Fruit fly (Drosophila melanogaster): Measurements from ENCODE around the gene CG4408.

The CG4408 gene

DNA sequence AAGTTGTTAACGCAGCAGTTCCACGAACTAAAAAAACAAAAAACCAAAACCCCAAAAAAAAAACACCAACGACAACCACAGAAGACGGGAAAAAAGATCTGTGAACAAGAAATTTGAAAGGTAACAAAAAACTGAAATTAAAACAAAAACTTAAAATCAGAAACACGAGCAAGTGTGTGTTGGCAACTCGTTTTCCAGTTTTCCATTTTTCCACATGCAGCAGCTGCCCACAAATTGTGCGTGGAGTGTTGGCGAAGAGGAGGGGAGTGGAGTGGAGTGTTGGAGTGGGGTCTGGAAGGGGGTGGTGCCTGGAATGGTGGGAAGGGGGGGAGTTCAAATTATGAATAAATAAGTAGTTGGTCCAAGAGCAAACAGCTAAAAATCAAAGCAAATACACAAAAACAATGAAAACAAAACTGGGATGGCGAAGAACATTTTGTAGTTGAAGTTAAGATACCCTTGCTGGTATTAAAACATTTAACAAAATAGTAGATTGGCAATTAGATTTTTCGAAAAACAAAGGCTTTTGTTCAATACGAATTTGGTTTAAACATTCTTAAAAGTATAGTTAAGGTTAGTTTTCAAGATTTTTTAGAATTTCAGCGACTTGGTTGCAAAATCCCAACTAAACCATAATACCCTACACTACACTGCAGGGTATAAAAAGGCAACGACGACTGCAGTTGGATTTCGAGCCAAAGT is 29.9 kb downstream of the CG4408 start:
- TF ChIP-seq Hr96 (GFP tag; optimal IDR thresholded peaks at IDR 0.05), result no peak
- TF ChIP-seq CG7101 (tag; optimal IDR thresholded peaks at IDR 0.05), result peak; percentile 9

DNA sequence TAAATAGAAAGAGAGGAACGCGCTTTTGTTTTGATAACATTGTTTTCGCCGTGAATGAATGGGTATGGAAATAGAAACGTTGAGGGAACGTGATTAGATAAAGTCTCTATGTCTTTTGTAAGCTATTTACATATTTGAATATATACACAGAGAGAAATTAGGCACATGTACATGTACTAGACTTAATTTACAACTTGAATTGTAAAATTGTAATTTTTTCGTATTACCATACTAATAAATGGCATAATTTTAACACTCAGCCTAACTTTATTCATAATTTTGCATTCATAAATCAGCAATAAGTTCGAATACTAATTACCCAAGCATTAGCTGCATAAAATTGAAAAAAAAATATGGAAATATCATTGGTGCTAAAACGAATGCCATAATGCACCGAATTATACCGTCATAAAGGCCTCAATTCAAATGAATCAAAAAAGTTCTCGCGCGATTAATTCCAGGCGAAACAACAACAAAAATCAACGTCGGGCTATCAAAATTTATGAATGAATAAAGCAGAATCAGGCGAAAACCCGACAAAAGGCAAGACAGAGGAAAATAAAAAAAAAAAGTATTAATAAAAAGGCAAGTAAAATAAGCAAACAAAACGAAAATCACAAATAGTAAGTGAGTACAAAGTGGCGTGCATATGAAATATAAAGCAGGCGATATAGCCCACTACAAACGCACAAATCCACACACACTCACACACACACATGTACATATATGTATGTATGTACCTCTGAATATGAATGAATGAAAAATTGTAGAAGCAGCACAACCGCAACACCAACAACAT is 30.6 kb downstream of the CG4408 start:
- TF ChIP-seq toe (GFP tag; optimal IDR thresholded peaks at IDR 0.05) (no peak), CG12768 (GFP tag; optimal IDR thresholded peaks at IDR 0.05) (no peak), cnc (optimal IDR thresholded peaks at IDR 0.05) (no peak), CG33017 (tag; optimal IDR thresholded peaks at IDR 0.05) (no peak), CG7045 (GFP tag; optimal IDR thresholded peaks at IDR 0.05) (peak; percentile 4), kay (GFP tag; ENCODE audit: borderline replicate concordance) (peak; percentile 39), cic (GFP tag; optimal IDR thresholded peaks at IDR 0.05) (no peak), CG1620 (GFP tag; optimal IDR thresholded peaks at IDR 0.05) (no peak), bab1 (GFP tag; optimal IDR thresholded peaks at IDR 0.05) (no peak), tj (GFP tag; optimal IDR thresholded peaks at IDR 0.05) (peak; percentile 90), CG5204 (GFP tag; optimal IDR thresholded peaks at IDR 0.05) (no peak), CG11617 (GFP tag; optimal IDR thresholded peaks at IDR 0.05) (no peak)

DNA sequence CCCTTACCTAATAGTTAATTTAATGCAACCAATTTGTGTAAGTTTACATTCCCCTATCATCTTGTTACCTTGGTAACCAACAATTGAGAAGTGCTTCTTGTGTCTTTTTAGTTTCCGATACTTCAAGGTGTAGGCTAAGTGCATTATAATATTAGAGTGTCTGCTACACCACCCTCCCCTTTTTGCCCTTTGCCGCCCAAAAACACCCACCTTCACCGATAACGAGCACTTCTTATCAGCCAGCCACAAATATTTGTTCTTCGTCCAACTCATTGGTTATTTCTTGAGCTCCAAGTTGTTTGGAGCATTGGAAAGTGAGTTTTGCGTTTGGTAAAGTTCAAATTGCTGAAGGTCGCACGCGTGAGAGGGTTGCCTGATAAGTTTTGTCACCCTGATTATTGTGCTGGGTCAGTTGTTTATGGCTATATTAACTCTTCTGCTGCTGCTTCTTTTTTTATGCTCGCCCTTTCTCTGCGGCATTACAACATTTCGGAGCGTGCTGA is 31.5 kb downstream of the CG4408 start:
- TF ChIP-seq CG12768 (GFP tag; optimal IDR thresholded peaks at IDR 0.05) (peak; percentile 0), ovo (GFP tag; optimal IDR thresholded peaks at IDR 0.05) (no peak), cic (GFP tag; optimal IDR thresholded peaks at IDR 0.05) (peak; percentile 64)

DNA sequence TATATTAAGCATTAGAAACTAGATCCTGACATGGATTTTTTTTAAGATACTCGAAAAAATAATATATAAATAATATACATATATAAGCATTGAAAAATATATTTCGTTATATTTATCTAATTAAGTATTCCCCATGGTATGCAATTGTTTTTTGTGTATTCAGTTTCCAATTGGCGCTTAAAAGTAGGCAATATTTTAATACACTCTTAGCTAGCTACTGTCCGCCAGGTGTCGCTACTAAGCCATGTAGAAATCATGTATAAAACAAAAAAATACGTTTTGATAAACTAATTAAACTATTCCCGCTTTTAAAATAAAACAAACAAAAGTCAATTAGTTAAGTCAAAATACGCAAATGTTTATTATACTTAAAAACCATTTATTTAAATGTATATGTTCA is 32.1 kb downstream of the CG4408 start:
- no peak for TF ChIP-seq CG12768 (GFP tag; optimal IDR thresholded peaks at IDR 0.05)
- TF ChIP-seq CG11617 (GFP tag; optimal IDR thresholded peaks at IDR 0.05), result no peak
- no peak for TF ChIP-seq ovo (GFP tag; optimal IDR thresholded peaks at IDR 0.05)
- TF ChIP-seq cnc (optimal IDR thresholded peaks at IDR 0.05), result no peak
- TF ChIP-seq CG33017 (tag; optimal IDR thresholded peaks at IDR 0.05), result no peak
- no peak for TF ChIP-seq tj (GFP tag; optimal IDR thresholded peaks at IDR 0.05)
- TF ChIP-seq CG7101 (tag; optimal IDR thresholded peaks at IDR 0.05), result no peak
- TF ChIP-seq pad (GFP tag; optimal IDR thresholded peaks at IDR 0.05), result peak; percentile 6
- TF ChIP-seq CG1620 (GFP tag; optimal IDR thresholded peaks at IDR 0.05), result peak; percentile 39
- no peak for TF ChIP-seq CG7045 (GFP tag; optimal IDR thresholded peaks at IDR 0.05)
- peak; percentile 18 for TF ChIP-seq toe (GFP tag; optimal IDR thresholded peaks at IDR 0.05)
- TF ChIP-seq cic (GFP tag; optimal IDR thresholded peaks at IDR 0.05), result no peak
- TF ChIP-seq Mnt (GFP tag; optimal IDR thresholded peaks at IDR 0.05), result no peak
- no peak for TF ChIP-seq CG14711 (tag; optimal IDR thresholded peaks at IDR 0.05)
- TF ChIP-seq Clk (GFP tag; optimal IDR thresholded peaks at IDR 0.05), result no peak
- TF ChIP-seq CG5204 (GFP tag; optimal IDR thresholded peaks at IDR 0.05), result no peak
- no peak for TF ChIP-seq Crg-1 (GFP tag; optimal IDR thresholded peaks at IDR 0.05)
- peak; percentile 64 for TF ChIP-seq bab1 (GFP tag; optimal IDR thresholded peaks at IDR 0.05)
- no peak for TF ChIP-seq Hr96 (GFP tag; optimal IDR thresholded peaks at IDR 0.05)
- TF ChIP-seq kay (GFP tag; ENCODE audit: borderline replicate concordance), result no peak

DNA sequence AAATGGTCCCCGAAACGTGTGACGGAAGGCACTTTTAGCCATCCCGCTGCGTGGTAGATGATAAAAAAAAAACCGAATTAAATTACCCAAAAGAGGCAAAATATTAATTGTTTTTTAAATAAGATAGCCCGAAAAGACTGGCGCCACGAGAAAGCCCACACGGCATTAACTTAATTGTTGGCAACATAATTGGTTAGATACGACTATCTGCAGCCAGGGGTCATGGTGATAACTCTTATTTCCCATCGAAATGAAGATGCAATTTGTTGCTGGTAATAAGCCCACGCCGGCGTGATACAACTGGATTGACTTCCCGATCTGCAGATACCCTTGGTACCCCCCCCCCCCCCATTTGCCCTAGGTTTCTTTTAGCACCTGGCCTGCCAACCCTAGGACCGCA is 35.7 kb downstream of the CG4408 start:
- TF ChIP-seq CG5204 (GFP tag; optimal IDR thresholded peaks at IDR 0.05), result no peak
- TF ChIP-seq CG33017 (tag; optimal IDR thresholded peaks at IDR 0.05), result no peak
- no peak for TF ChIP-seq tj (GFP tag; optimal IDR thresholded peaks at IDR 0.05)

DNA sequence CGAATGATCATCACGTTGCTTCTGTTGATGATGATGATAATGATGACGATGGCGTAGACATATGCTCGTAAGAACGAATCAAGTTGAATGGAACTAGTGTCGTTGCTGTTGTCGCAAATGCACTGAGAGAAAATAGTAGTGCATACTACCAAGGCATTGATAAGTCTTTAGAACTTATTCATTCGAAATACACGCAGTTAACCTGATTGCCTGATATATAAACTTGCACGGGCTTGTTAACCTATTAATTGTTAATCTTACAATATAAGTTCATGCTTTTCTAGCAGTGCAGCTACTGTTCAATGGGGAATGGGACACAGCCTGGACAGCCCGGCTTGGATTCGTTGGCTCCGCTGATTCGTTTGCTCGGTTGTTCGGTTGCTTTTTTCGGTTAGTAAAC is 37.1 kb downstream of the CG4408 start:
- TF ChIP-seq Hr96 (GFP tag; optimal IDR thresholded peaks at IDR 0.05) (no peak), Clk (GFP tag; optimal IDR thresholded peaks at IDR 0.05) (peak; percentile 6), toe (GFP tag; optimal IDR thresholded peaks at IDR 0.05) (no peak), pad (GFP tag; optimal IDR thresholded peaks at IDR 0.05) (no peak), CG33017 (tag; optimal IDR thresholded peaks at IDR 0.05) (peak; percentile 26), cic (GFP tag; optimal IDR thresholded peaks at IDR 0.05) (no peak), Mnt (GFP tag; optimal IDR thresholded peaks at IDR 0.05) (no peak), CG12768 (GFP tag; optimal IDR thresholded peaks at IDR 0.05) (peak; percentile 17), CG7101 (tag; optimal IDR thresholded peaks at IDR 0.05) (peak; percentile 36)

DNA sequence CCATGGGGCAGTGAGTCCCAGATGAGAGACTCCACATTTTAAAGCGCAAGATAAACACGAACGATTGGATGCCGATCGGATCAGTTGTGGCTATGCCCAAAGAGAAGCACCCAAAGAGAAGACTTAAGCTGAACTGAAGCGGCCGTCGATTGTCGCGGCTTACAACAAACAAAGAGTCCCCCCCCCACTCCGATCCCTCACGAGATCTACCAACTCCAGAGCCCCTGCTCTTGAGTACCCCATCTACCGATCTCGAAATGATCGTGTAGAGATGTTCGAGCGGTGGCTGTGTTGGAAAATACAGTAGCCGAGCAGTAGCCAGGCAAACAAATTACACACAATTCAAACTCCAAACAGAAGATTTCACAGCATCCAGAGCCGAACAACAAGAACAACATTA is 37.7 kb downstream of the CG4408 start:
- no peak for TF ChIP-seq Crg-1 (GFP tag; optimal IDR thresholded peaks at IDR 0.05)
- no peak for TF ChIP-seq bab1 (GFP tag; optimal IDR thresholded peaks at IDR 0.05)
- no peak for TF ChIP-seq Mnt (GFP tag; optimal IDR thresholded peaks at IDR 0.05)
- no peak for TF ChIP-seq toe (GFP tag; optimal IDR thresholded peaks at IDR 0.05)
- TF ChIP-seq ovo (GFP tag; optimal IDR thresholded peaks at IDR 0.05), result no peak
- no peak for TF ChIP-seq kay (GFP tag; ENCODE audit: borderline replicate concordance)
- TF ChIP-seq cnc (optimal IDR thresholded peaks at IDR 0.05), result no peak
- no peak for TF ChIP-seq tj (GFP tag; optimal IDR thresholded peaks at IDR 0.05)
- TF ChIP-seq CG33017 (tag; optimal IDR thresholded peaks at IDR 0.05), result no peak
- no peak for TF ChIP-seq Clk (GFP tag; optimal IDR thresholded peaks at IDR 0.05)
- no peak for TF ChIP-seq CG7045 (GFP tag; optimal IDR thresholded peaks at IDR 0.05)
- no peak for TF ChIP-seq CG14711 (tag; optimal IDR thresholded peaks at IDR 0.05)
- TF ChIP-seq CG12768 (GFP tag; optimal IDR thresholded peaks at IDR 0.05), result no peak
- TF ChIP-seq CG5204 (GFP tag; optimal IDR thresholded peaks at IDR 0.05), result no peak
- no peak for TF ChIP-seq CG1620 (GFP tag; optimal IDR thresholded peaks at IDR 0.05)
- no peak for TF ChIP-seq Hr96 (GFP tag; optimal IDR thresholded peaks at IDR 0.05)
- TF ChIP-seq CG11617 (GFP tag; optimal IDR thresholded peaks at IDR 0.05), result no peak
- TF ChIP-seq pad (GFP tag; optimal IDR thresholded peaks at IDR 0.05), result no peak

Data from whole organism, adult.